Worm (Caenorhabditis elegans): Measurements from ENCODE around the gene clec-175.
A peak's percentile ranks its signal among the peaks of the same experiment; 100 is the strongest.

DNA sequence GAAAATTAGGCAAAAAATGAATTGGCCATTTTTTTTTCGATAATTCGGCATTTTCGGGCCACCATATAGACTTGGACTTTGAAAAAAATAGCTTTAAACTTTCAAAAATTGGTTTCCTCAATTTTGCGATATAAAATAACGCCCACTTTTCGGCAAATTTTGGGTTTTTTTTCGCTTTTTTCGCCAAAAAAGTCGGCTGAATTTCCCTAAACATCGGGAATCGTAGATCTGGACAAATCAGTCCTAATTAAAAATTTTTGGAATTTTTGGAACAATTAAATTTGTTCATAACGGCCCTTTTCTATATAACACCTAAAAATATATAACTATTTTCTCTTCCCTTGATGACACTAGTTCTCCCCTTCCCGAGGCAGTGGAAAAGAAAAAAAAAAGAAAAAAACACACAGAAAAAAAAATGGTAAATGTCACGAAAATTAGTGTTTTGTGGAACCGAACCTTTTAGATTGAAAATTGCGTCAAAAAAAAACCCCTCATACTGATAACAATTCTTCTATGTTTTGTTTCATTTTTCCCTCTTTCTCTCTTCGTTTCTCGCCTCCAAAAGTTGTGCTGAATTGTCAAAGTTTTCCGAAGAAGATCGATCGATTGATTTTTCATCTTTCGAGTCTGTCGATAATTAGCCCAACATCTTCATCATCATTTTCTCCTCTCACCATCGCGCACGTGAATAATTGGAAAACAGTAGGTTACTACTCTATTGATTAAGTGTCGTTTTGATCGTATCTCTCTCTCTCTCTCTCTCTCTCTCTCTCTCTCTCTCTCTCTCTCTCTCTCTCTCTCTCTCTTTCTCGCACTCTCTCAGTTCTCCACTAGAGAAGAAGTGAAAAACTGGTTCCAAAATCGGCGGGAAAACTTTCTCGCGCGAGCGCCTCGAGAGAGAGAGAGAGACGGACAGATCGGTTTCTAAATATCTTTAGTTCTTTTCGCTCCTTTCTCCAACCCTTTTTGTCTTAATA, 21.5 kb upstream of the clec-175 start, which contains the start of gene Y24D9A.6:
- no peak for TF ChIP-seq pqm-1 (tag; optimal IDR thresholded peaks at IDR 0.05)
- TF ChIP-seq zag-1 (tag; optimal IDR thresholded peaks at IDR 0.05): no peak
- TF ChIP-seq pha-4 (tag; optimal IDR thresholded peaks at IDR 0.05): peak; percentile 46
- TF ChIP-seq snpc-4 (tag; optimal IDR thresholded peaks at IDR 0.05): no peak
- peak; percentile 36 for TF ChIP-seq elt-2 (tag; optimal IDR thresholded peaks at IDR 0.05)
- no peak for TF ChIP-seq nhr-28 (tag; optimal IDR thresholded peaks at IDR 0.05)
- TF ChIP-seq fos-1 (tag; optimal IDR thresholded peaks at IDR 0.05): no peak
- no peak for TF ChIP-seq egl-27 (tag; optimal IDR thresholded peaks at IDR 0.05)
- peak; percentile 34 for TF ChIP-seq R02D3.7 (tag; optimal IDR thresholded peaks at IDR 0.05)
- TF ChIP-seq nhr-77 (tag; optimal IDR thresholded peaks at IDR 0.05): no peak
- no peak for TF ChIP-seq nhr-67 (tag; optimal IDR thresholded peaks at IDR 0.05)
- peak; percentile 63 for TF ChIP-seq nfya-1 (tag; optimal IDR thresholded peaks at IDR 0.05; ENCODE audit: insufficient read depth)
- TF ChIP-seq nhr-23 (tag; optimal IDR thresholded peaks at IDR 0.05): peak; percentile 98
- no peak for TF ChIP-seq nhr-12 (tag; optimal IDR thresholded peaks at IDR 0.05)
